Worm (Caenorhabditis elegans): ENCODE results near the gene rpb-12.
A peak's percentile ranks its signal among the peaks of the same experiment; 100 is the strongest.
"Not testable (repeated sequence)": the region's sequence is repeated elsewhere in the genome, so short reads cannot be mapped to it uniquely, and the experiment has no call there.

The rpb-12 gene

ce11 chrIV:9146819-9147518 is at the start of gene rpb-12, which contains the start of gene aly-2:
Gene rpb-12, minus strand, starts transcription at chrIV:9146869.
Gene aly-2, plus strand, starts transcription at chrIV:9147468.
- no peak for TF ChIP-seq tbx-37 (GFP tag; conservative IDR thresholded peaks at IDR 0.05)
- no peak for TF ChIP-seq ama-1 (optimal IDR thresholded peaks at IDR 0.05)
- TF ChIP-seq hnd-1 (tag; optimal IDR thresholded peaks at IDR 0.05), result no peak
- no peak for TF ChIP-seq sea-1 (GFP tag; conservative IDR thresholded peaks at IDR 0.05)
- no peak for TF ChIP-seq aly-1 (tag; optimal IDR thresholded peaks at IDR 0.05)
- no peak for TF ChIP-seq pes-1 (GFP tag; IDR thresholded peaks at IDR 0.05)
- TF ChIP-seq tbx-11 (GFP tag; IDR thresholded peaks at IDR 0.05), result no peak
- no peak for TF ChIP-seq B0310.2 (tag; optimal IDR thresholded peaks at IDR 0.05)
- TF ChIP-seq scrt-1 (GFP tag; IDR thresholded peaks at IDR 0.05), result no peak

- TF ChIP-seq ama-1 (optimal IDR thresholded peaks at IDR 0.05); aly-1 (tag; optimal IDR thresholded peaks at IDR 0.05); tbx-37 (GFP tag; conservative IDR thresholded peaks at IDR 0.05): not testable (repeated sequence)
Measured at ce11 chrIV:9194524-9194923, 47.9 kb upstream of the rpb-12 start, which contains the start of gene C46C2.7. Gene C46C2.7, plus strand, starts transcription at chrIV:9194824.

ce11 chrIV:9192522-9192921 is 45.9 kb upstream of the rpb-12 start, which contains the start of gene C46C2.5:
Gene C46C2.5, minus strand, starts transcription at chrIV:9192622.
- no peak for TF ChIP-seq tbx-37 (GFP tag; conservative IDR thresholded peaks at IDR 0.05)
- no peak for TF ChIP-seq ceh-36 (tag; optimal IDR thresholded peaks at IDR 0.05)

- TF ChIP-seq scrt-1 (GFP tag; IDR thresholded peaks at IDR 0.05), result peak; percentile 96
- peak; percentile 97 for TF ChIP-seq tbx-37 (GFP tag; conservative IDR thresholded peaks at IDR 0.05)
- TF ChIP-seq aly-1 (tag; optimal IDR thresholded peaks at IDR 0.05), result peak; percentile 95
- no peak for TF ChIP-seq ama-1 (optimal IDR thresholded peaks at IDR 0.05)
- peak; percentile 85 for TF ChIP-seq hnd-1 (tag; optimal IDR thresholded peaks at IDR 0.05)
- peak; percentile 76 for TF ChIP-seq hmbx-1 (tag; optimal IDR thresholded peaks at IDR 0.05)
- TF ChIP-seq B0310.2 (tag; optimal IDR thresholded peaks at IDR 0.05), result peak; percentile 93
- TF ChIP-seq ceh-13 (GFP tag; optimal IDR thresholded peaks at IDR 0.05), result peak; percentile 90
- peak; percentile 96 for TF ChIP-seq tbx-11 (GFP tag; IDR thresholded peaks at IDR 0.05)
- TF ChIP-seq flt-1 (GFP tag; IDR thresholded peaks at IDR 0.05), result peak; percentile 96
- peak; percentile 94 for TF ChIP-seq F13C5.2 (tag; optimal IDR thresholded peaks at IDR 0.05)
- TF ChIP-seq sea-1 (GFP tag; conservative IDR thresholded peaks at IDR 0.05), result peak; percentile 95
- peak; percentile 96 for TF ChIP-seq pes-1 (GFP tag; IDR thresholded peaks at IDR 0.05)
- TF ChIP-seq ceh-36 (tag; optimal IDR thresholded peaks at IDR 0.05), result peak; percentile 96
- TF ChIP-seq ets-7 (tag; optimal IDR thresholded peaks at IDR 0.05), result peak; percentile 87
- peak; percentile 89 for TF ChIP-seq tra-4 (tag; optimal IDR thresholded peaks at IDR 0.05)
- TF ChIP-seq hmg-4 (GFP tag; optimal IDR thresholded peaks at IDR 0.05), result no peak
Measured at ce11 chrIV:9191183-9191582, 44.5 kb upstream of the rpb-12 start.

- TF ChIP-seq tbx-37 (GFP tag; conservative IDR thresholded peaks at IDR 0.05), result no peak
- no peak for TF ChIP-seq hmg-4 (GFP tag; optimal IDR thresholded peaks at IDR 0.05)
- no peak for TF ChIP-seq pes-1 (GFP tag; IDR thresholded peaks at IDR 0.05)
- no peak for TF ChIP-seq ets-7 (tag; optimal IDR thresholded peaks at IDR 0.05)
- no peak for TF ChIP-seq B0310.2 (tag; optimal IDR thresholded peaks at IDR 0.05)
- no peak for TF ChIP-seq flt-1 (GFP tag; IDR thresholded peaks at IDR 0.05)
- TF ChIP-seq tbx-11 (GFP tag; IDR thresholded peaks at IDR 0.05), result no peak
- TF ChIP-seq ceh-13 (GFP tag; optimal IDR thresholded peaks at IDR 0.05), result no peak
- no peak for TF ChIP-seq hnd-1 (tag; optimal IDR thresholded peaks at IDR 0.05)
- TF ChIP-seq sea-1 (GFP tag; conservative IDR thresholded peaks at IDR 0.05), result no peak
- TF ChIP-seq hmbx-1 (tag; optimal IDR thresholded peaks at IDR 0.05), result no peak
- no peak for TF ChIP-seq ceh-36 (tag; optimal IDR thresholded peaks at IDR 0.05)
Measured at ce11 chrIV:9184547-9184946, 37.9 kb upstream of the rpb-12 start, which contains the start of gene C07C7.1. Gene C07C7.1, plus strand, starts transcription at chrIV:9184847.

- TF ChIP-seq hnd-1 (tag; optimal IDR thresholded peaks at IDR 0.05) (no peak), tbx-37 (GFP tag; conservative IDR thresholded peaks at IDR 0.05) (no peak)
Measured at ce11 chrIV:9169764-9170163, 23.1 kb upstream of the rpb-12 start.

- TF ChIP-seq hmbx-1 (tag; optimal IDR thresholded peaks at IDR 0.05) (no peak), tra-4 (tag; optimal IDR thresholded peaks at IDR 0.05) (no peak), tbx-11 (GFP tag; IDR thresholded peaks at IDR 0.05) (no peak)
Measured at ce11 chrIV:9165681-9166080, 19.0 kb upstream of the rpb-12 start, which contains the start of gene C07C7.3. Gene C07C7.3, plus strand, starts transcription at chrIV:9166051.

ce11 chrIV:9165027-9165426 is 18.4 kb upstream of the rpb-12 start, which contains the start of gene pcp-2:
Gene pcp-2, minus strand, starts transcription at chrIV:9165127.
- TF ChIP-seq hmbx-1 (tag; optimal IDR thresholded peaks at IDR 0.05) (no peak), tbx-37 (GFP tag; conservative IDR thresholded peaks at IDR 0.05) (no peak), hnd-1 (tag; optimal IDR thresholded peaks at IDR 0.05) (no peak), pes-1 (GFP tag; IDR thresholded peaks at IDR 0.05) (no peak), sea-1 (GFP tag; conservative IDR thresholded peaks at IDR 0.05) (no peak), tbx-11 (GFP tag; IDR thresholded peaks at IDR 0.05) (no peak), ama-1 (optimal IDR thresholded peaks at IDR 0.05) (no peak), tra-4 (tag; optimal IDR thresholded peaks at IDR 0.05) (no peak), hmg-4 (GFP tag; optimal IDR thresholded peaks at IDR 0.05) (no peak), ets-7 (tag; optimal IDR thresholded peaks at IDR 0.05) (no peak), flt-1 (GFP tag; IDR thresholded peaks at IDR 0.05) (no peak), aly-1 (tag; optimal IDR thresholded peaks at IDR 0.05) (no peak), B0310.2 (tag; optimal IDR thresholded peaks at IDR 0.05) (no peak), ceh-13 (GFP tag; optimal IDR thresholded peaks at IDR 0.05) (no peak)

Measured in whole organism, early embryonic.